ENCODE assay signal across 1 fruit fly cellular context in the genomic region with DNA sequence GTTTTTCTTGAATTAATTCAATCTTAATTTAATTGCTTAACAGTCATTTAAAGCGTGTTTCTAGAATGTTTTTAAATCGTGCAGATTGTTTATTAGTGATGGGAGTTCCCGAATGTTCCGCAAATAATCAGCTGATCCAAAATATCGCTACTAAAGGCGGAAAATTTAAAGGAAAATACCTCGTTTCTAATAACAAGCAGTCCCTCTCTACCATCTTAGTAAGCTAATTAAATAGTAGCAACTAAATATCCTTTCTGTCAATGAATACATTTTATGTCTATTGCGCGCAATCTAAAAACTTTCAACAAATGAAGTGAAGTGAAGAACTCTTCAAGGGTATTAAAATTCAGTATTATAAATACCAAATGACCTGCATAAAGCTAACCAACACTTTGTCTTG.
TF ChIP-seq lines count a peak whose summit lies in the region.

Gene CG5290, minus strand, starts transcription at position 118 of the 400 bp plus-strand sequence.

TF ChIP-seq in whole organism, embryonic, 481 proteins besides CTCF, POLR2A, EP300 and RAD21 (continued from another document and continues in another):
- peak; percentile 30 for TF ChIP-seq CoRest (tag; optimal IDR thresholded peaks at IDR 0.05; lab: Kevin White, UChicago)
- no peak for TF ChIP-seq zf30C (GFP tag; optimal IDR thresholded peaks at IDR 0.05; lab: Kevin White, UChicago)
- TF ChIP-seq da (GFP tag; optimal IDR thresholded peaks at IDR 0.05; lab: Kevin White, UChicago) = no peak
- no peak for TF ChIP-seq al (GFP tag; IDR thresholded peaks at IDR 0.05; lab: Robert Waterston, UW)
- TF ChIP-seq phol (tag; optimal IDR thresholded peaks at IDR 0.05; lab: Kevin White, UChicago) = peak; percentile 33
- no peak for TF ChIP-seq vvl (GFP tag; IDR thresholded peaks at IDR 0.05; lab: Robert Waterston, UW)
- peak; percentile 91 for TF ChIP-seq sens (GFP tag; lab: Kevin White, UChicago)
- peak; percentile 14 for TF ChIP-seq CG18476 (GFP tag; optimal IDR thresholded peaks at IDR 0.05; lab: Kevin White, UChicago)
- no peak for TF ChIP-seq ranshi (GFP tag; IDR thresholded peaks at IDR 0.05; lab: Robert Waterston, UW)
- no peak for TF ChIP-seq nerfin-2 (GFP tag; IDR thresholded peaks at IDR 0.05; lab: Robert Waterston, UW; ENCODE audit: partially characterized antibody)
- no peak for TF ChIP-seq lola (GFP tag; optimal IDR thresholded peaks at IDR 0.05; lab: Kevin White, UChicago)
- no peak for TF ChIP-seq CG31365 (tag; optimal IDR thresholded peaks at IDR 0.05; lab: Kevin White, UChicago)
- peak; percentile 34 for TF ChIP-seq CG33213 (GFP tag; optimal IDR thresholded peaks at IDR 0.05; lab: Kevin White, UChicago)
- TF ChIP-seq CG16863 (GFP tag; optimal IDR thresholded peaks at IDR 0.05; lab: Kevin White, UChicago) = no peak
- peak; percentile 64 for TF ChIP-seq trem (tag; optimal IDR thresholded peaks at IDR 0.05; lab: Kevin White, UChicago)
- TF ChIP-seq CG7745 (tag; optimal IDR thresholded peaks at IDR 0.05; lab: Kevin White, UChicago) = no peak
- no peak for TF ChIP-seq dysf (GFP tag; IDR thresholded peaks at IDR 0.05; lab: Robert Waterston, UW)
- peak; percentile 59 for TF ChIP-seq CG2116 (GFP tag; optimal IDR thresholded peaks at IDR 0.05; lab: Kevin White, UChicago)
- peak; percentile 11 for TF ChIP-seq cato (GFP tag; optimal IDR thresholded peaks at IDR 0.05; lab: Kevin White, UChicago; ENCODE audit: borderline replicate concordance)
- no peak for TF ChIP-seq ap (GFP tag; IDR thresholded peaks at IDR 0.05; lab: Robert Waterston, UW)
- TF ChIP-seq CG34224 (GFP tag; IDR thresholded peaks at IDR 0.05; lab: Robert Waterston, UW; ENCODE audit: partially characterized antibody) = 0 out of 3 replicates have a peak, but pooled peaks have one; percentile 41
- TF ChIP-seq CG1024 (GFP tag; IDR thresholded peaks at IDR 0.05; lab: Robert Waterston, UW) = no peak
- TF ChIP-seq hbn (GFP tag; IDR thresholded peaks at IDR 0.05; lab: Robert Waterston, UW; ENCODE audit: partially characterized antibody) = peak; percentile 78
- TF ChIP-seq CG10431 (GFP tag; optimal IDR thresholded peaks at IDR 0.05; lab: Kevin White, UChicago) = no peak
- TF ChIP-seq fd3F (GFP tag; optimal IDR thresholded peaks at IDR 0.05; lab: Kevin White, UChicago) = no peak
- TF ChIP-seq gem (tag; optimal IDR thresholded peaks at IDR 0.05; lab: Kevin White, UChicago) = peak; percentile 27
- no peak for TF ChIP-seq Hand (GFP tag; optimal IDR thresholded peaks at IDR 0.05; lab: Kevin White, UChicago)
- TF ChIP-seq ems (GFP tag; optimal IDR thresholded peaks at IDR 0.05; lab: Kevin White, UChicago) = no peak
- TF ChIP-seq CG14710 (tag; optimal IDR thresholded peaks at IDR 0.05; lab: Kevin White, UChicago) = peak; percentile 65
- TF ChIP-seq Mrtf (GFP tag; IDR thresholded peaks at IDR 0.05; lab: Robert Waterston, UW) = no peak
- TF ChIP-seq CG2889 (GFP tag; IDR thresholded peaks at IDR 0.05; lab: Robert Waterston, UW) = no peak
- no peak for TF ChIP-seq Ada2b (GFP tag; IDR thresholded peaks at IDR 0.05; lab: Robert Waterston, UW)
- no peak for TF ChIP-seq Fer3 (tag; optimal IDR thresholded peaks at IDR 0.05; lab: Kevin White, UChicago)
- TF ChIP-seq ind (GFP tag; optimal IDR thresholded peaks at IDR 0.05; lab: Kevin White, UChicago) = peak; percentile 7
- TF ChIP-seq CG12744 (GFP tag; optimal IDR thresholded peaks at IDR 0.05; lab: Kevin White, UChicago) = no peak
- TF ChIP-seq CG2202 (tag; optimal IDR thresholded peaks at IDR 0.05; lab: Kevin White, UChicago) = no peak
- no peak for TF ChIP-seq tap (tag; optimal IDR thresholded peaks at IDR 0.05; lab: Kevin White, UChicago)
- TF ChIP-seq CG1647 (GFP tag; optimal IDR thresholded peaks at IDR 0.05; lab: Kevin White, UChicago) = no peak
- peak; percentile 29 for TF ChIP-seq CG1603 (tag; optimal IDR thresholded peaks at IDR 0.05; lab: Kevin White, UChicago)
- TF ChIP-seq odd (GFP tag; optimal IDR thresholded peaks at IDR 0.05; lab: Kevin White, UChicago) = no peak
- TF ChIP-seq CG3281 (GFP tag; optimal IDR thresholded peaks at IDR 0.05; lab: Kevin White, UChicago) = peak; percentile 5
- no peak for TF ChIP-seq nom (GFP tag; optimal IDR thresholded peaks at IDR 0.05; lab: Kevin White, UChicago)
- TF ChIP-seq grau (tag; optimal IDR thresholded peaks at IDR 0.05; lab: Kevin White, UChicago) = peak; percentile 29
- no peak for TF ChIP-seq sob (GFP tag; IDR thresholded peaks at IDR 0.05; lab: Robert Waterston, UW)
- TF ChIP-seq Pdp1 (GFP tag; optimal IDR thresholded peaks at IDR 0.05; lab: Kevin White, UChicago) = peak in 1 of 2 experiments; percentile 25
- no peak for TF ChIP-seq ftz-f1 (GFP tag; optimal IDR thresholded peaks at IDR 0.05; lab: Kevin White, UChicago)
- no peak for TF ChIP-seq Ssrp (tag; optimal IDR thresholded peaks at IDR 0.05; lab: Kevin White, UChicago)
- peak; percentile 9 for TF ChIP-seq CG7839 (tag; optimal IDR thresholded peaks at IDR 0.05; lab: Kevin White, UChicago)
- peak; percentile 76 for TF ChIP-seq stwl (tag; optimal IDR thresholded peaks at IDR 0.05; lab: Kevin White, UChicago)
- no peak for TF ChIP-seq lbe (GFP tag; optimal IDR thresholded peaks at IDR 0.05; lab: Kevin White, UChicago)
- TF ChIP-seq Scr (GFP tag; IDR thresholded peaks at IDR 0.05; lab: Robert Waterston, UW; ENCODE audit: partially characterized antibody) = peak; percentile 77
- no peak for TF ChIP-seq ssp (GFP tag; IDR thresholded peaks at IDR 0.05; lab: Robert Waterston, UW)
- peak; percentile 55 for TF ChIP-seq nmo (GFP tag; optimal IDR thresholded peaks at IDR 0.05; lab: Kevin White, UChicago)
- peak; percentile 19 for TF ChIP-seq CG9437 (GFP tag; optimal IDR thresholded peaks at IDR 0.05; lab: Kevin White, UChicago)
- 0 out of 2 replicates have a peak, but pooled peaks have one; percentile 15 for TF ChIP-seq CG9932 (GFP tag; IDR thresholded peaks at IDR 0.05; lab: Robert Waterston, UW)
- no peak for TF ChIP-seq CG18011 (GFP tag; optimal IDR thresholded peaks at IDR 0.05; lab: Kevin White, UChicago)
- TF ChIP-seq CG9215 (GFP tag; IDR thresholded peaks at IDR 0.05; lab: Robert Waterston, UW) = no peak
- peak; percentile 68 for TF ChIP-seq pho (GFP tag; optimal IDR thresholded peaks at IDR 0.05; lab: Kevin White, UChicago)
- no peak for TF ChIP-seq tll (GFP tag; optimal IDR thresholded peaks at IDR 0.05; lab: Kevin White, UChicago)
- TF ChIP-seq Hsf (GFP tag; optimal IDR thresholded peaks at IDR 0.05; lab: Kevin White, UChicago) = peak; percentile 54
- TF ChIP-seq dimm (GFP tag; IDR thresholded peaks at IDR 0.05; lab: Robert Waterston, UW) = no peak
- no peak for TF ChIP-seq Abd-B (GFP tag; optimal IDR thresholded peaks at IDR 0.05; lab: Kevin White, UChicago)
- TF ChIP-seq sd (tag; optimal IDR thresholded peaks at IDR 0.05; lab: Kevin White, UChicago) = peak; percentile 18
- TF ChIP-seq Deaf1 (tag; optimal IDR thresholded peaks at IDR 0.05; lab: Kevin White, UChicago) = no peak
- TF ChIP-seq HLH4C (GFP tag; IDR thresholded peaks at IDR 0.05; lab: Robert Waterston, UW; ENCODE audit: partially characterized antibody) = no peak
- TF ChIP-seq salm (tag; optimal IDR thresholded peaks at IDR 0.05; lab: Kevin White, UChicago) = no peak
- TF ChIP-seq C15 (GFP tag; IDR thresholded peaks at IDR 0.05; lab: Robert Waterston, UW) = no peak
- TF ChIP-seq klu (GFP tag; IDR thresholded peaks at IDR 0.05; lab: Robert Waterston, UW) = no peak
- peak; percentile 8 for TF ChIP-seq CG12942 (GFP tag; optimal IDR thresholded peaks at IDR 0.05; lab: Kevin White, UChicago)
- TF ChIP-seq CG18599 (GFP tag; optimal IDR thresholded peaks at IDR 0.05; lab: Kevin White, UChicago) = no peak
- TF ChIP-seq CG12391 (tag; optimal IDR thresholded peaks at IDR 0.05; lab: Kevin White, UChicago) = peak; percentile 49
- peak; percentile 71 for TF ChIP-seq Ets65A (GFP tag; lab: Kevin White, UChicago)
- TF ChIP-seq Sry-δ (GFP tag; optimal IDR thresholded peaks at IDR 0.05; lab: Kevin White, UChicago) = peak; percentile 91
- TF ChIP-seq CG42726 (GFP tag; IDR thresholded peaks at IDR 0.05; lab: Robert Waterston, UW; ENCODE audit: partially characterized antibody) = no peak
- no peak for TF ChIP-seq HLH3B (GFP tag; IDR thresholded peaks at IDR 0.05; lab: Robert Waterston, UW)
- TF ChIP-seq Awh (GFP tag; IDR thresholded peaks at IDR 0.05; lab: Robert Waterston, UW) = no peak
- TF ChIP-seq p53 (GFP tag; optimal IDR thresholded peaks at IDR 0.05; lab: Kevin White, UChicago) = no peak
- TF ChIP-seq Sox100B (GFP tag; optimal IDR thresholded peaks at IDR 0.05; lab: Kevin White, UChicago) = peak; percentile 11
- TF ChIP-seq Rfx (GFP tag; IDR thresholded peaks at IDR 0.05; lab: Robert Waterston, UW) = peak; percentile 26; the same call in 1 of the 2 replicates
- no peak for TF ChIP-seq ken (GFP tag; IDR thresholded peaks at IDR 0.05; lab: Robert Waterston, UW)
- TF ChIP-seq vfl (GFP tag; optimal IDR thresholded peaks at IDR 0.05; lab: Kevin White, UChicago) = peak; percentile 3
- no peak for TF ChIP-seq CG11695 (GFP tag; IDR thresholded peaks at IDR 0.05; lab: Robert Waterston, UW)
- TF ChIP-seq CG8944 (GFP tag; optimal IDR thresholded peaks at IDR 0.05; lab: Kevin White, UChicago) = peak; percentile 20
- TF ChIP-seq Blimp-1 (GFP tag; optimal IDR thresholded peaks at IDR 0.05; lab: Kevin White, UChicago) = no peak
- TF ChIP-seq tio (GFP tag; optimal IDR thresholded peaks at IDR 0.05; lab: Kevin White, UChicago) = no peak
- peak; percentile 46 for TF ChIP-seq CG12659 (GFP tag; optimal IDR thresholded peaks at IDR 0.05; lab: Kevin White, UChicago)
- TF ChIP-seq Drgx (GFP tag; IDR thresholded peaks at IDR 0.05; lab: Robert Waterston, UW) = no peak
- TF ChIP-seq pita (GFP tag; optimal IDR thresholded peaks at IDR 0.05; lab: Kevin White, UChicago) = no peak
- TF ChIP-seq wor (GFP tag; IDR thresholded peaks at IDR 0.05; lab: Robert Waterston, UW) = no peak
- no peak for TF ChIP-seq gce (GFP tag; IDR thresholded peaks at IDR 0.05; lab: Robert Waterston, UW)
- no peak for TF ChIP-seq CG31388 (GFP tag; optimal IDR thresholded peaks at IDR 0.05; lab: Kevin White, UChicago)
- peak; percentile 8 for TF ChIP-seq fu2 (GFP tag; optimal IDR thresholded peaks at IDR 0.05; lab: Kevin White, UChicago)
- TF ChIP-seq Spps (tag; optimal IDR thresholded peaks at IDR 0.05; lab: Kevin White, UChicago) = no peak
- peak; percentile 79 for TF ChIP-seq Dll (GFP tag; IDR thresholded peaks at IDR 0.05; lab: Robert Waterston, UW; ENCODE audit: partially characterized antibody)
- peak in 1 of 2 experiments; percentile 0 for TF ChIP-seq Hr51 (GFP tag; optimal IDR thresholded peaks at IDR 0.05; lab: Kevin White, UChicago)
- TF ChIP-seq Doc2 (GFP tag; IDR thresholded peaks at IDR 0.05; lab: Robert Waterston, UW) = no peak
- no peak for TF ChIP-seq CG6272 (GFP tag; IDR thresholded peaks at IDR 0.05; lab: Robert Waterston, UW)
- no peak for TF ChIP-seq emc (GFP tag; optimal IDR thresholded peaks at IDR 0.05; lab: Kevin White, UChicago)
- TF ChIP-seq CG17802 (tag; optimal IDR thresholded peaks at IDR 0.05; lab: Kevin White, UChicago) = no peak
- peak; percentile 4 for TF ChIP-seq Sin3A (optimal IDR thresholded peaks at IDR 0.05; lab: Kevin White, UChicago)
- TF ChIP-seq toy (GFP tag; IDR thresholded peaks at IDR 0.05; lab: Robert Waterston, UW) = no peak
- peak; percentile 47 for TF ChIP-seq CG1792 (GFP tag; optimal IDR thresholded peaks at IDR 0.05; lab: Kevin White, UChicago)
- no peak for TF ChIP-seq Bdp1 (GFP tag; optimal IDR thresholded peaks at IDR 0.05; lab: Kevin White, UChicago)
- no peak for TF ChIP-seq kni (GFP tag; optimal IDR thresholded peaks at IDR 0.05; lab: Kevin White, UChicago)
- TF ChIP-seq CG1832 (GFP tag; optimal IDR thresholded peaks at IDR 0.05; lab: Kevin White, UChicago) = no peak
- no peak for TF ChIP-seq sr (GFP tag; IDR thresholded peaks at IDR 0.05; lab: Robert Waterston, UW)
- no peak for TF ChIP-seq CG10979 (tag; optimal IDR thresholded peaks at IDR 0.05; lab: Kevin White, UChicago)
- TF ChIP-seq CG13775 (GFP tag; optimal IDR thresholded peaks at IDR 0.05; lab: Kevin White, UChicago) = peak; percentile 33
- TF ChIP-seq mam (GFP tag; optimal IDR thresholded peaks at IDR 0.05; lab: Kevin White, UChicago) = peak; percentile 52
- no peak for TF ChIP-seq sim (GFP tag; IDR thresholded peaks at IDR 0.05; lab: Robert Waterston, UW)
- no peak for TF ChIP-seq CG12071 (GFP tag; optimal IDR thresholded peaks at IDR 0.05; lab: Kevin White, UChicago)
- 0 out of 3 replicates have a peak, but pooled peaks have one; percentile 37 for TF ChIP-seq CG6791 (GFP tag; IDR thresholded peaks at IDR 0.05; lab: Robert Waterston, UW; ENCODE audit: partially characterized antibody)
- TF ChIP-seq Chrac-16 (GFP tag; optimal IDR thresholded peaks at IDR 0.05; lab: Kevin White, UChicago) = peak; percentile 42
- peak; percentile 28 for TF ChIP-seq bab2 (GFP tag; optimal IDR thresholded peaks at IDR 0.05; lab: Kevin White, UChicago)
- peak; percentile 20 for TF ChIP-seq CG13424 (tag; optimal IDR thresholded peaks at IDR 0.05; lab: Kevin White, UChicago)
- TF ChIP-seq CG15269 (tag; optimal IDR thresholded peaks at IDR 0.05; lab: Kevin White, UChicago) = no peak
- TF ChIP-seq fd64A (GFP tag; optimal IDR thresholded peaks at IDR 0.05; lab: Kevin White, UChicago) = no peak
- peak; percentile 7 for TF ChIP-seq abd-A (tag; optimal IDR thresholded peaks at IDR 0.05; lab: Kevin White, UChicago)
- TF ChIP-seq CG8089 (GFP tag; optimal IDR thresholded peaks at IDR 0.05; lab: Kevin White, UChicago) = no peak
- TF ChIP-seq Fer1 (GFP tag; optimal IDR thresholded peaks at IDR 0.05; lab: Kevin White, UChicago) = peak; percentile 6
- TF ChIP-seq pb (GFP tag; optimal IDR thresholded peaks at IDR 0.05; lab: Kevin White, UChicago) = no peak
- TF ChIP-seq CG16815 (GFP tag; optimal IDR thresholded peaks at IDR 0.05; lab: Kevin White, UChicago) = no peak
- no peak for TF ChIP-seq CG5180 (GFP tag; optimal IDR thresholded peaks at IDR 0.05; lab: Kevin White, UChicago)
- no peak for TF ChIP-seq HLHmδ (GFP tag; optimal IDR thresholded peaks at IDR 0.05; lab: Kevin White, UChicago)
- TF ChIP-seq onecut (GFP tag; IDR thresholded peaks at IDR 0.05; lab: Robert Waterston, UW) = no peak
- TF ChIP-seq CG17361 (GFP tag; IDR thresholded peaks at IDR 0.05; lab: Robert Waterston, UW) = peak; percentile 40; the same call in 2 of the 3 replicates
- peak; percentile 27 for TF ChIP-seq pum (GFP tag; optimal IDR thresholded peaks at IDR 0.05; lab: Kevin White, UChicago)
- TF ChIP-seq zen2 (GFP tag; IDR thresholded peaks at IDR 0.05; lab: Robert Waterston, UW; ENCODE audit: partially characterized antibody) = peak; percentile 19; the same call in 1 of the 3 replicates
- TF ChIP-seq CG9817 (tag; optimal IDR thresholded peaks at IDR 0.05; lab: Kevin White, UChicago) = peak; percentile 1
- TF ChIP-seq CG15011 (GFP tag; optimal IDR thresholded peaks at IDR 0.05; lab: Kevin White, UChicago) = no peak
